Fruit fly (Drosophila melanogaster) whole organism, embryonic: ENCODE measurements around the gene Zaf1.

Experiments used
- Aef1 ChIP-seq: fragments of 200-800 bp; sonication (Bioruptor generic); IDR thresholded peaks from 3 replicates; pipeline ENCODE4 v1.3.6; 2022; ENCODE audit warnings: missing biosample characterization, missing genetic modification characterization
- CG10543 ChIP-seq: fragments of 200-800 bp; sonication (Bioruptor generic); optimal IDR thresholded peaks from 3 replicates; lab custom pipeline; 2017; ENCODE audit warnings: missing biosample characterization, mild to moderate bottlenecking, missing genetic modification characterization, moderate library complexity
- CG11247 ChIP-seq: fragments of 200-800 bp; sonication (Bioruptor generic); IDR thresholded peaks from 2 replicates; pipeline ENCODE4 v1.3.6; 2022; ENCODE audit warnings: missing biosample characterization, missing genetic modification characterization
- CG11560 ChIP-seq: fragments of 200-800 bp; sonication (Bioruptor generic); IDR thresholded peaks from 3 replicates; pipeline ENCODE4 v1.3.6; 2022; ENCODE audit warnings: missing biosample characterization, missing genetic modification characterization
- CG12391 ChIP-seq: fragments of 200-800 bp; sonication (Bioruptor generic); optimal IDR thresholded peaks from 3 replicates; lab custom pipeline; 2018; ENCODE audit warnings: missing biosample characterization, mild to moderate bottlenecking, missing genetic modification characterization, moderate library complexity
- CG15601 ChIP-seq: fragments of 200-800 bp; sonication (Bioruptor generic); optimal IDR thresholded peaks from 3 replicates; lab custom pipeline; 2019; ENCODE audit warnings: missing biosample characterization, mild to moderate bottlenecking, missing genetic modification characterization, moderate library complexity
- CG16779 ChIP-seq: fragments of 200-800 bp; sonication (Bioruptor generic); IDR thresholded peaks from 2 replicates; pipeline ENCODE4 v1.3.6; 2022; ENCODE audit warnings: missing biosample characterization, missing genetic modification characterization
- CG18262 ChIP-seq: fragments of 200-800 bp; optimal IDR thresholded peaks from 3 replicates; lab custom pipeline; 2019; ENCODE audit warnings: missing biosample characterization, mild to moderate bottlenecking, missing genetic modification characterization, moderate library complexity
- CG30431 ChIP-seq: fragments of 200-800 bp; sonication (Bioruptor generic); optimal IDR thresholded peaks from 2 replicates; lab custom pipeline; 2017; ENCODE audit warnings: missing biosample characterization, missing genetic modification characterization
- CG4360 ChIP-seq: fragments of 200-800 bp; sonication (Bioruptor generic); IDR thresholded peaks from 2 replicates; pipeline ENCODE4 v1.3.6; 2022; ENCODE audit warnings: missing biosample characterization, missing genetic modification characterization
- CG7556 ChIP-seq: fragments of 200-800 bp; sonication (Bioruptor generic); optimal IDR thresholded peaks from 2 replicates; lab custom pipeline; 2017; ENCODE audit warnings: missing biosample characterization, mild to moderate bottlenecking, missing genetic modification characterization
- CG8765 ChIP-seq: fragments of 200-800 bp; sonication (Bioruptor generic); IDR thresholded peaks from 2 replicates; pipeline ENCODE4 v1.3.6; 2022; ENCODE audit warnings: missing biosample characterization, missing genetic modification characterization
- Dek ChIP-seq: fragments of 200-800 bp; sonication (Bioruptor generic); optimal IDR thresholded peaks from 3 replicates; lab custom pipeline; 2019; ENCODE audit warnings: missing biosample characterization, mild to moderate bottlenecking, missing genetic modification characterization, moderate library complexity
- Drgx ChIP-seq: fragments of 200-800 bp; sonication (Bioruptor generic); IDR thresholded peaks from 2 replicates; pipeline ENCODE4 v1.3.6; 2022; ENCODE audit warnings: missing biosample characterization, missing genetic modification characterization
- Jarid2 ChIP-seq: fragments of 200-800 bp; sonication (Bioruptor generic); optimal IDR thresholded peaks from 3 replicates; lab custom pipeline; 2017; ENCODE audit warnings: mild to moderate bottlenecking, missing biosample characterization, missing genetic modification reagents, missing genetic modification characterization
- Meics ChIP-seq: fragments of 200-800 bp; sonication (Bioruptor generic); optimal IDR thresholded peaks from 2 replicates; lab custom pipeline; 2017; ENCODE audit warnings: missing biosample characterization, mild to moderate bottlenecking, missing genetic modification characterization
- Mrtf ChIP-seq: fragments of 200-800 bp; sonication (Bioruptor generic); IDR thresholded peaks from 3 replicates; pipeline ENCODE4 v1.3.6; 2022; ENCODE audit warnings: missing biosample characterization, missing genetic modification characterization
- Ptx1 ChIP-seq: fragments of 200-800 bp; sonication (Bioruptor generic); IDR thresholded peaks from 2 replicates; pipeline ENCODE4 v1.3.6; 2022; ENCODE audit warnings: missing biosample characterization, missing genetic modification characterization
- Sry-δ ChIP-seq: fragments of 200-800 bp; sonication (Bioruptor generic); optimal IDR thresholded peaks from 2 replicates; lab custom pipeline; 2016; ENCODE audit warnings: missing biosample characterization, missing genetic modification characterization
- Trl ChIP-seq, 3 experiments: fragments of >200 bp in 2 of 3; fragments of 200-800 bp in 1 of 3; sonication (Bioruptor generic) in 1 of 3; optimal IDR thresholded peaks; 2 replicates in 1 of 3; 3 replicates in 2 of 3; lab custom pipeline; 2016 to 2017; ENCODE audit warnings: missing biosample characterization in 1 of 3, missing genetic modification characterization in 1 of 3
- abd-A ChIP-seq: fragments of 200-800 bp; sonication (Bioruptor generic); optimal IDR thresholded peaks from 3 replicates; lab custom pipeline; 2019; ENCODE audit warnings: missing biosample characterization, mild to moderate bottlenecking, missing genetic modification characterization, moderate library complexity
- ash1 ChIP-seq: fragments of 200-800 bp; sonication (Bioruptor generic); optimal IDR thresholded peaks from 2 replicates; lab custom pipeline; 2018; ENCODE audit warnings: missing biosample characterization, mild to moderate bottlenecking, missing genetic modification characterization
- ato ChIP-seq: fragments of 200-800 bp; sonication (Bioruptor generic); IDR thresholded peaks from 2 replicates; pipeline ENCODE4 v1.3.6; 2022; ENCODE audit warnings: missing biosample characterization, missing genetic modification characterization; ENCODE audit not compliant: partially characterized antibody
- bab2 ChIP-seq: fragments of 200-800 bp; sonication (Bioruptor generic); optimal IDR thresholded peaks from 2 replicates; lab custom pipeline; 2016; ENCODE audit warnings: missing biosample characterization, missing genetic modification characterization
- bcd ChIP-seq: fragments of 200-800 bp; sonication (Bioruptor generic); optimal IDR thresholded peaks from 2 replicates; lab custom pipeline; 2017; ENCODE audit warnings: missing biosample characterization, mild to moderate bottlenecking, missing genetic modification characterization
- dmrt11E ChIP-seq: fragments of 200-800 bp; sonication (Bioruptor generic); optimal IDR thresholded peaks from 3 replicates; lab custom pipeline; 2018; ENCODE audit warnings: missing biosample characterization, mild to moderate bottlenecking, missing genetic modification characterization, moderate library complexity
- dpn ChIP-seq, 2 experiments: fragments of 200-800 bp; sonication (Bioruptor generic); optimal IDR thresholded peaks; 3 replicates each; lab custom pipeline; 2016; ENCODE audit warnings: missing biosample characterization in 2 of 2, missing genetic modification characterization in 2 of 2
- emc ChIP-seq: fragments of 200-800 bp; sonication (Bioruptor generic); optimal IDR thresholded peaks from 2 replicates; lab custom pipeline; 2016; ENCODE audit warnings: missing biosample characterization, missing genetic modification characterization
- fd102C ChIP-seq: fragments of 200-800 bp; sonication (Bioruptor generic); optimal IDR thresholded peaks from 2 replicates; lab custom pipeline; 2018; ENCODE audit warnings: missing biosample characterization, mild to moderate bottlenecking, missing genetic modification characterization, moderate library complexity
- ham ChIP-seq: fragments of 200-800 bp; sonication (Bioruptor generic); IDR thresholded peaks from 2 replicates; pipeline ENCODE4 v1.3.6; 2022; ENCODE audit warnings: missing biosample characterization, missing genetic modification characterization
- hb ChIP-seq: fragments of 200-800 bp; sonication (Bioruptor generic); IDR thresholded peaks from 3 replicates; pipeline ENCODE4 v1.3.6; 2022; ENCODE audit warnings: missing biosample characterization, missing genetic modification characterization; ENCODE audit not compliant: partially characterized antibody
- ind ChIP-seq: fragments of 200-800 bp; sonication (Bioruptor generic); optimal IDR thresholded peaks from 3 replicates; lab custom pipeline; 2016; ENCODE audit warnings: missing biosample characterization, missing genetic modification characterization
- inv ChIP-seq: fragments of 200-800 bp; sonication (Bioruptor generic); IDR thresholded peaks from 2 replicates; pipeline ENCODE4 v1.3.6; 2022; ENCODE audit warnings: missing biosample characterization, missing genetic modification characterization; ENCODE audit not compliant: partially characterized antibody
- jigr1 ChIP-seq: fragments of 200-800 bp; sonication (Bioruptor generic); IDR thresholded peaks from 3 replicates; pipeline ENCODE4 v1.3.6; 2022; ENCODE audit warnings: missing biosample characterization, missing genetic modification characterization
- kay ChIP-seq: fragments of 200-800 bp; sonication (Bioruptor generic); optimal IDR thresholded peaks from 2 replicates; lab custom pipeline; 2016; ENCODE audit warnings: missing biosample characterization, missing genetic modification characterization
- knrl ChIP-seq: fragments of 200-800 bp; sonication (Bioruptor generic); IDR thresholded peaks from 3 replicates; pipeline ENCODE4 v1.3.6; 2022; ENCODE audit warnings: missing biosample characterization, missing genetic modification characterization; ENCODE audit not compliant: partially characterized antibody
- odd ChIP-seq: fragments of 200-800 bp; sonication (Bioruptor generic); optimal IDR thresholded peaks from 2 replicates; lab custom pipeline; 2017; ENCODE audit warnings: missing biosample characterization, mild to moderate bottlenecking, missing genetic modification characterization
- p53 ChIP-seq: fragments of 200-800 bp; sonication (Bioruptor generic); optimal IDR thresholded peaks from 2 replicates; lab custom pipeline; 2016; ENCODE audit warnings: missing biosample characterization, missing genetic modification characterization
- prd ChIP-seq, 3 experiments: fragments of >200 bp in 2 of 3; fragments of 200-800 bp in 1 of 3; sonication (Bioruptor generic) in 1 of 3; optimal IDR thresholded peaks in 2 of 3; IDR thresholded peaks in 1 of 3; 2 replicates in 2 of 3; 3 replicates in 1 of 3; pipeline versions ENCODE4 v1.3.6 to Lab custom; 2017 to 2022; ENCODE audit warnings: missing biosample characterization in 1 of 3, missing genetic modification characterization in 1 of 3
- ro ChIP-seq: fragments of 200-800 bp; sonication (Bioruptor generic); IDR thresholded peaks from 2 replicates; pipeline ENCODE4 v1.3.6; 2022; ENCODE audit warnings: missing biosample characterization, missing genetic modification characterization
- salm ChIP-seq: fragments of 200-800 bp; sonication (Bioruptor generic); optimal IDR thresholded peaks from 2 replicates; lab custom pipeline; 2018; ENCODE audit warnings: missing biosample characterization, mild to moderate bottlenecking, missing genetic modification characterization
- sens ChIP-seq: fragments of 200-800 bp; sonication (Bioruptor generic); peaks from one replicate; lab custom pipeline; 2016; ENCODE audit warnings: missing biosample characterization, missing genetic modification characterization
- shn ChIP-seq: fragments of 200-800 bp; sonication (Bioruptor generic); optimal IDR thresholded peaks from 3 replicates; lab custom pipeline; 2016; ENCODE audit warnings: missing biosample characterization, missing genetic modification characterization
- twi ChIP-seq: fragments of 200-800 bp; optimal IDR thresholded peaks from 2 replicates; lab custom pipeline; 2019; ENCODE audit warnings: missing biosample characterization, mild to moderate bottlenecking, missing genetic modification characterization, moderate library complexity
- unpg ChIP-seq: fragments of 200-800 bp; sonication (Bioruptor generic); optimal IDR thresholded peaks from 3 replicates; lab custom pipeline; 2018; ENCODE audit warnings: missing biosample characterization, mild to moderate bottlenecking, missing genetic modification characterization, moderate library complexity
- usp ChIP-seq: fragments of >200 bp; optimal IDR thresholded peaks from 2 replicates; lab custom pipeline; 2017; ENCODE audit warnings: missing biosample characterization, missing genetic modification characterization
- vnd ChIP-seq: fragments of 200-800 bp; sonication (Bioruptor generic); IDR thresholded peaks from 3 replicates; pipeline ENCODE4 v1.3.6; 2022; ENCODE audit warnings: missing biosample characterization, missing genetic modification characterization; ENCODE audit not compliant: partially characterized antibody
- vvl ChIP-seq: fragments of 200-800 bp; sonication (Bioruptor generic); IDR thresholded peaks from 2 replicates; pipeline ENCODE4 v1.3.6; 2022; ENCODE audit warnings: missing biosample characterization, missing genetic modification characterization
- zen2 ChIP-seq: fragments of 200-800 bp; sonication (Bioruptor generic); IDR thresholded peaks from 3 replicates; pipeline ENCODE4 v1.3.6; 2022; ENCODE audit warnings: missing biosample characterization, missing genetic modification characterization; ENCODE audit not compliant: partially characterized antibody

The Zaf1 gene

dm6 chr3R:11628416-11629041 lies 3.1 kb upstream of the Zaf1 start, which contains the start of gene CG14712 (continued):
- no peak for TF ChIP-seq CG18262 (tag; lab: Kevin White, UChicago)
- 0 out of 3 replicates have a peak, but pooled peaks have one; percentile 34 for TF ChIP-seq vnd (GFP tag; lab: Robert Waterston, UW)
- TF ChIP-seq Mrtf (GFP tag; lab: Robert Waterston, UW): no peak
- no peak for TF ChIP-seq Trl (optimal IDR thresholded peaks at IDR 0.05; lab: Kevin White, UChicago)
- peak; percentile 18 for TF ChIP-seq Trl (GFP tag; optimal IDR thresholded peaks at IDR 0.05; lab: Kevin White, UChicago)
- TF ChIP-seq CG7556 (GFP tag; lab: Kevin White, UChicago): no peak
- no peak for TF ChIP-seq ham (GFP tag; lab: Robert Waterston, UW)
- TF ChIP-seq Jarid2: no peak
- TF ChIP-seq vvl: 0 out of 2 replicates have a peak, but pooled peaks have one; percentile 40
- TF ChIP-seq fd102C (GFP tag; lab: Kevin White, UChicago): no peak
- TF ChIP-seq Sry-δ (GFP tag; lab: Kevin White, UChicago): peak; percentile 68
- no peak for TF ChIP-seq CG30431 (GFP tag; lab: Kevin White, UChicago)
- peak; percentile 50; the same call in 1 of the 3 replicates for TF ChIP-seq knrl (GFP tag; lab: Robert Waterston, UW)
- no peak for TF ChIP-seq hb (GFP tag; lab: Robert Waterston, UW)
- TF ChIP-seq CG4360: no peak
- TF ChIP-seq shn (GFP tag; lab: Kevin White, UChicago): no peak
- TF ChIP-seq Meics: no peak
- no peak for TF ChIP-seq bcd
- TF ChIP-seq p53: no peak
- no peak for TF ChIP-seq CG16779 (GFP tag; lab: Robert Waterston, UW)
- no peak for TF ChIP-seq dpn (GFP tag; optimal IDR thresholded peaks at IDR 0.05; lab: Kevin White, UChicago)
- no peak for TF ChIP-seq odd (GFP tag; lab: Kevin White, UChicago)
- no peak for TF ChIP-seq CG8765
- TF ChIP-seq inv: peak; percentile 45; the same call in 1 of the 2 replicates
- TF ChIP-seq sens: peak; percentile 80
- no peak for TF ChIP-seq unpg (GFP tag; lab: Kevin White, UChicago)
- TF ChIP-seq Drgx: no peak
- no peak for TF ChIP-seq ash1 (GFP tag; lab: Kevin White, UChicago)
- no peak for TF ChIP-seq Aef1 (GFP tag; lab: Robert Waterston, UW)
- no peak for TF ChIP-seq ro
- no peak for TF ChIP-seq zen2 (GFP tag; lab: Robert Waterston, UW)
- no peak for TF ChIP-seq Dek (tag; lab: Kevin White, UChicago)
- no peak for TF ChIP-seq twi (tag; lab: Kevin White, UChicago)
- no peak for TF ChIP-seq CG15601 (tag; lab: Kevin White, UChicago)
- no peak for TF ChIP-seq Ptx1 (GFP tag; lab: Robert Waterston, UW)
- TF ChIP-seq salm (tag; lab: Kevin White, UChicago): no peak
- no peak for TF ChIP-seq prd (optimal IDR thresholded peaks at IDR 0.05; lab: Kevin White, UChicago)
- no peak for TF ChIP-seq prd (GFP tag; IDR thresholded peaks at IDR 0.05; lab: Robert Waterston, UW)
- TF ChIP-seq CG11247 (GFP tag; lab: Robert Waterston, UW): no peak
- no peak for TF ChIP-seq abd-A (tag; lab: Kevin White, UChicago)
- TF ChIP-seq jigr1: no peak
- TF ChIP-seq dmrt11E (tag; lab: Kevin White, UChicago): no peak
- TF ChIP-seq kay (GFP tag; lab: Kevin White, UChicago): no peak
- no peak for TF ChIP-seq bab2
- TF ChIP-seq CG10543 (GFP tag; lab: Kevin White, UChicago): peak; percentile 10
- no peak for TF ChIP-seq emc (GFP tag; lab: Kevin White, UChicago)
- TF ChIP-seq CG12391 (tag; lab: Kevin White, UChicago): peak; percentile 68
- no peak for TF ChIP-seq CG11560 (tag; lab: Robert Waterston, UW)
- no peak for TF ChIP-seq usp
- no peak for TF ChIP-seq ato (GFP tag; lab: Robert Waterston, UW)
- no peak for TF ChIP-seq ind (GFP tag; lab: Kevin White, UChicago)
